Worm (Caenorhabditis elegans): ENCODE data around the gene T21C12.8.

T21C12.8 gene

DNA sequence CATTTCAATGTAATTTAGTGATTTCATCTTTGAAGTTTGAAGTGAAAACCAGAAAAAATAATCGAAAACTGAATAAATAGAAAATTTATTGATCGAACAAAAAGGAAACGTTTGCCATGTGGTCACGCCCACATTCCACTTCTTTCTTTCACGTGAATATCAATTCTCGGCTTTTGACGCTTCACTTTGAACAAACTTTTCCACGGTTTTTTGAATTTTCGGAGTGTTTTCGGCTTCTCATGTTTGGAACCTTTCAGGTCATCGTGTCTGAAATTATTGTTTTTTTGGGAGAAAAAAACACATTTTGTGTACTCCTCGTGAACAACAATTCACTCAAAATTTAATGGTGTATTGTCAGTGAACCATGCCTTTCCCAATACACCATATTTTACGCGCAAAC, at the start of gene T21C12.8:
Gene T21C12.8 (minus strand): TSS at position 101 of the 400 bp plus-strand sequence.
- TF ChIP-seq ceh-18 (tag; optimal IDR thresholded peaks at IDR 0.05): no peak
- TF ChIP-seq zip-5 (tag; optimal IDR thresholded peaks at IDR 0.05): no peak
- no peak for TF ChIP-seq eyg-1 (tag; optimal IDR thresholded peaks at IDR 0.05)
- no peak for TF ChIP-seq ets-4 (tag; optimal IDR thresholded peaks at IDR 0.05)
- TF ChIP-seq pha-2 (tag; optimal IDR thresholded peaks at IDR 0.05): no peak
- TF ChIP-seq ceh-45 (GFP tag; IDR thresholded peaks at IDR 0.05): no peak
- no peak for TF ChIP-seq ztf-16 (tag; optimal IDR thresholded peaks at IDR 0.05)

DNA sequence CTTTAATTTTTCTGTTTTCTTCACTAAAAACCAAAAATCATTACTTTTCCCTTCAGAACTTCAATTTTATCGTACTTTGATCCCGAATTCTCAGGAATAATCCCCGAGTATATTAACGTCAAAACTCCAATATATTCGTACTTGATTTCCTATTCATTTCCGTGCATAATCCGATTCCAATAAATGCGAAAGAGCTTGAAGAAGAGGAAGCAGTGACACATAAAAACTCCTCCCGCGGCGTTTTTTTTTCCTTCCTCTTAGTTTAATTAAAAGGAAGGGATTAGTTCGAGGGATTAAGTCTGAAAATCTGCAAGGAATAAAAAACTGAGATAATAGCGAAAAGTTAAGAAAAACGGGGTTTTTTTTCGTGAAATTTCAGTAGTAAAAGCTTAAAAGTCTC, 48.1 kb upstream of the T21C12.8 start:
- no peak for TF ChIP-seq ttx-3 (tag; optimal IDR thresholded peaks at IDR 0.05)
- no peak for TF ChIP-seq ztf-16 (tag; optimal IDR thresholded peaks at IDR 0.05)
- no peak for TF ChIP-seq fkh-6 (tag; optimal IDR thresholded peaks at IDR 0.05)

DNA sequence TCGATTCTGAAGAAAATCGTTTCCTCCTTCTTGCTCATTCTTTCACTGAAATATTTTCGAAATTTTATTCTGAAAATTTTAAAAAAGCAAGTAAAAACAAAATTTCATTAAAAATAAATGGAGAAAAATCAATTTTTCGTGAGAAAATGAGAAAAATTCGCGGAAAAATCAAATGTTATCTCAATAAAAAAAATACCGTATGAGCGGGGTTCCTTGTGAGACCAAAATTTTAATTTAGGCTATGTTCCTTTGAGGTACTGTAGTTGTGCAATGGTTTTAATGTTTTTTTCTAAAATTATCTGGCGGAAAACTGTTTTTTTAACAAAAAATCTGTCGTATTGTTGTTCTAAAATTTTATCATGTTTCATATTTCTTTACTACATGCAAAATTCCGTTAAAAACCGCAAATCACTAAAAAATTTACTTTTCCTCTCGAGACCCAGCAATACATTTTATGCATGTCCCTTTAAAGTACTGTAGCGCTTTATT, 47.4 kb upstream of the T21C12.8 start, which contains the start of gene epg-6:
Gene epg-6 (minus strand): TSS at position 51 of the 489 bp plus-strand sequence.
- TF ChIP-seq pax-1 (tag; optimal IDR thresholded peaks at IDR 0.05) (no peak), nhr-11 (tag; optimal IDR thresholded peaks at IDR 0.05) (no peak), F13H6.1 (tag; optimal IDR thresholded peaks at IDR 0.05) (no peak), sdc-2 (tag; optimal IDR thresholded peaks at IDR 0.05) (no peak), unc-3 (GFP tag; conservative IDR thresholded peaks at IDR 0.05) (no peak), unc-3 (tag; optimal IDR thresholded peaks at IDR 0.05) (no peak), rnt-1 (tag; optimal IDR thresholded peaks at IDR 0.05) (no peak), ama-1 (optimal IDR thresholded peaks at IDR 0.05) (no peak), lim-6 (tag; optimal IDR thresholded peaks at IDR 0.05) (no peak), ceh-18 (tag; optimal IDR thresholded peaks at IDR 0.05) (no peak), hlh-15 (tag; optimal IDR thresholded peaks at IDR 0.05) (no peak), sox-4 (tag; optimal IDR thresholded peaks at IDR 0.05) (no peak)

DNA sequence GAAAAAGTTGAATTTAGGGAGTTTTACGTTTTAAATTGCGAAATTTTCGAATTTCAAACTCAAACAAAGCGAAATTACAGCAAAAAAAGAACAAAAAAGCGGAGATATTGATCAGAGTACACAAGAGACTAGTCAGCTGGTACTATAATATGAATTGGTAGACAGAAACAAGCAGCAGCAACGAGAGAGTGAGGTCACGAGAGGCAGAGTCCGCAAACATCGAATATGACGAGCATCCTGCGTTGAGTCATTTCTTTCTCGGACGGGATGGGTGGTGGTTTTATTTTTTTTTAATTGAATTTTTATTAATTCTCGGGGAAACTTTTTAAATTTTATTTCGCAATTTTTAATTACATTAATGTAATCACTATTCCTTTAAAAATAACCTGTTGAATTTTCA, 46.9 kb upstream of the T21C12.8 start:
- TF ChIP-seq ceh-18 (tag; optimal IDR thresholded peaks at IDR 0.05) (peak; percentile 5), madf-2 (tag; optimal IDR thresholded peaks at IDR 0.05) (no peak), hlh-30 (tag; optimal IDR thresholded peaks at IDR 0.05; ENCODE audit: insufficient read depth) (peak; percentile 98), unc-3 (GFP tag; conservative IDR thresholded peaks at IDR 0.05) (no peak), unc-3 (tag; optimal IDR thresholded peaks at IDR 0.05) (no peak), unc-42 (tag; optimal IDR thresholded peaks at IDR 0.05) (peak; percentile 34), nfya-1 (tag; optimal IDR thresholded peaks at IDR 0.05) (peak; percentile 11), ets-4 (tag; optimal IDR thresholded peaks at IDR 0.05) (no peak), ceh-31 (tag; optimal IDR thresholded peaks at IDR 0.05) (peak; percentile 45), ceh-14 (tag; optimal IDR thresholded peaks at IDR 0.05) (peak; percentile 4), lim-6 (tag; optimal IDR thresholded peaks at IDR 0.05) (no peak)

DNA sequence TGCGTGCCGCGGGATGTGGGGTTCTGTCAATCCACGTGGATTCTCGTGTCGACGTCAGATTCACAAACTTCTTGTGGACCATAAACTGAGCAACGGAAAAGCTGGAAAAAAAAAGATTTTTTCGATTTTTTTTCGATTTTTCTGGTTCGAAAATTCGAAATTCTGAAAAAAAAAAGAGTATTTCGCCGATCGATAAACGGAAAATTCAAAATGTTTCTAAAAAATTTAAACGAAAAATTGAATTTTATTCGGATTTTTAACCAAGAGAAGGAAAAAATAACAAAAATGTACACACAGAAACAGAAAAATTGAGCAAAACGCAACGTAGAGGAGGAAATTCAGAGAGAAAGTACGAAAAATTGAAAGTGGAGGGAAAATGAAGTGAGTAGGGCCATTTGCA, 43.6 kb upstream of the T21C12.8 start, which contains the start of gene Y39A1A.3:
Gene Y39A1A.3 (minus strand): TSS at position 101 of the 400 bp plus-strand sequence.
- no peak for TF ChIP-seq hlh-15 (tag; optimal IDR thresholded peaks at IDR 0.05)
- no peak for TF ChIP-seq ceh-2 (tag; optimal IDR thresholded peaks at IDR 0.05)
- no peak for TF ChIP-seq hlh-13 (GFP tag; optimal IDR thresholded peaks at IDR 0.05)

DNA sequence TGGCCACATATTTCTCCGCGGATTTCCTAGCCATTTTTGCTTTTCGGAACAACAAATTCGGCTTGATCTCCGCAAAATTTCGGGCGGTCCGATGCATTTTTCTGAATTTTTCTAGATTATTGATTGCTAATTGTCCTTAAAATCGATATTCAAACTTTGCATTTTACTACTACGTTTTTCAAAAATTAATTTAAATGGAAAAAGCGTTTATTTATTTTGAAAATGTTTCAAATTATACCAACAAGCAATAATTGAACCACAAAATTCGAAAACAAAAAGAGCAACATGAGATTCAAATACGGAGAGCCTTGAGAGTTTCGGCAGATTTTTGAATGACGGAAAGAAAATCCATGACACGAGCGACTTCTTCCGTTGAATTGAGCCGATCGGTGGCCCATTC, 42.2 kb upstream of the T21C12.8 start, which contains the start of gene Y45F3A.9:
Gene Y45F3A.9 (minus strand): TSS at position 101 of the 400 bp plus-strand sequence.
- TF ChIP-seq hlh-15 (tag; optimal IDR thresholded peaks at IDR 0.05): no peak

DNA sequence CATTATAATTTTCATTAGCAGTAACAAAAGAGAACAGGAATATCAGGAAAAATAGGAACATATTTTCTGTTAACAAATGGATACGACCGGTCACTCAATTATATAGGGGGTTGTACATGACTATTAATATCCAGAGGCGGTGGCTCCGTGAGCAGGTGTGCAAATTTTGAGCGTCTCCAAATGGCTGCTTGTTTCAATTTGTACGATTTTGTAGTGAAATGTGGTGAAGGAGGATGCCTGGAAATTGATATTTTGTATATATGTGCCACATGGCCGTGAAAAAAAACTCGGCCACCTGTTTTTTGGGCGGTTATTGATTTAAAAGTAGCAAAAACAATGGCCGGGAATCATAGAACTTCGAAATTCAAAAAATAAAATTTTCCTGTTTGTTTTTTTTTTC, 39.9 kb upstream of the T21C12.8 start, which contains the start of gene Y45F3A.8:
Gene Y45F3A.8 (minus strand): TSS at position 101 of the 400 bp plus-strand sequence.
- TF ChIP-seq ahr-1 (tag; optimal IDR thresholded peaks at IDR 0.05) (no peak), hlh-30 (tag; optimal IDR thresholded peaks at IDR 0.05; ENCODE audit: insufficient read depth) (no peak), unc-86 (tag; optimal IDR thresholded peaks at IDR 0.05) (no peak), pax-1 (tag; optimal IDR thresholded peaks at IDR 0.05) (no peak), T23F11.4 (GFP tag; optimal IDR thresholded peaks at IDR 0.05) (no peak), ceh-48 (tag; optimal IDR thresholded peaks at IDR 0.05) (no peak), ztf-16 (tag; optimal IDR thresholded peaks at IDR 0.05) (no peak), ceh-2 (tag; optimal IDR thresholded peaks at IDR 0.05) (no peak), K09A11.1 (tag; optimal IDR thresholded peaks at IDR 0.05; ENCODE audit: insufficient read depth) (no peak), pat-9 (tag; optimal IDR thresholded peaks at IDR 0.05) (no peak), tbx-7 (tag; optimal IDR thresholded peaks at IDR 0.05) (no peak), pqm-1 (tag; optimal IDR thresholded peaks at IDR 0.05) (no peak), che-1 (tag; optimal IDR thresholded peaks at IDR 0.05) (no peak), elt-4 (tag; optimal IDR thresholded peaks at IDR 0.05) (no peak), ceh-18 (tag; optimal IDR thresholded peaks at IDR 0.05) (no peak), rnt-1 (tag; optimal IDR thresholded peaks at IDR 0.05) (no peak)
